Worm (Caenorhabditis elegans): ENCODE results near the gene ssp-34.

ssp-34 gene

ce11 chrIV:10705176-10705575 lies 33.2 kb downstream of the ssp-34 start, which contains the start of gene R102.10:
TSS of gene R102.10 (plus strand) at chrIV:10705476.
- TF ChIP-seq nhr-111 (GFP tag; optimal IDR thresholded peaks at IDR 0.05) = no peak
- no peak for TF ChIP-seq mes-2 (tag; optimal IDR thresholded peaks at IDR 0.05; ENCODE audit: poor library complexity, severe bottlenecking)
- no peak for TF ChIP-seq nhr-102 (tag; optimal IDR thresholded peaks at IDR 0.05)
- TF ChIP-seq mxl-2 (GFP tag; conservative IDR thresholded peaks at IDR 0.05) = no peak
- TF ChIP-seq nhr-11 (tag; optimal IDR thresholded peaks at IDR 0.05) = no peak
- no peak for TF ChIP-seq daf-8 (GFP tag; IDR thresholded peaks at IDR 0.05)

ce11 chrIV:10701866-10702458 lies 36.4 kb downstream of the ssp-34 start:
- TF ChIP-seq nhr-28 (tag; optimal IDR thresholded peaks at IDR 0.05) = peak; percentile 60
- peak; percentile 4 for TF ChIP-seq nhr-48 (tag; optimal IDR thresholded peaks at IDR 0.05)
- TF ChIP-seq mdl-1 (tag; optimal IDR thresholded peaks at IDR 0.05) = peak in 1 of 2 experiments; percentile 55
- TF ChIP-seq aly-2 (tag; optimal IDR thresholded peaks at IDR 0.05) = no peak
- 0 out of 2 replicates have a peak, but pooled peaks have one; percentile 57 for TF ChIP-seq ceh-20 (GFP tag; IDR thresholded peaks at IDR 0.05)
- no peak for TF ChIP-seq ceh-44 (GFP tag; IDR thresholded peaks at IDR 0.05)
- TF ChIP-seq nhr-41 (GFP tag; IDR thresholded peaks at IDR 0.05) = no peak
- peak; percentile 69 for TF ChIP-seq hlh-30 (tag; optimal IDR thresholded peaks at IDR 0.05; ENCODE audit: insufficient read depth)
- TF ChIP-seq unc-62 (GFP tag; optimal IDR thresholded peaks at IDR 0.05 in 1 of 2) = peak in 1 of 2 experiments; percentile 58
- no peak for TF ChIP-seq unc-62 (tag; optimal IDR thresholded peaks at IDR 0.05)
- TF ChIP-seq hlh-11 (tag; optimal IDR thresholded peaks at IDR 0.05) = peak; percentile 62

ce11 chrIV:10699660-10700059 lies 38.7 kb downstream of the ssp-34 start, which contains the start of gene R102.11:
TSS of gene R102.11 (minus strand) at chrIV:10699760.
- no peak for TF ChIP-seq Y48G9A.11 (GFP tag; IDR thresholded peaks at IDR 0.05)
- TF ChIP-seq egl-27 (tag; optimal IDR thresholded peaks at IDR 0.05) = no peak
- no peak for TF ChIP-seq nhr-42 (GFP tag; IDR thresholded peaks at IDR 0.05)
- no peak for TF ChIP-seq tra-1 (GFP tag; IDR thresholded peaks at IDR 0.05)
- no peak for TF ChIP-seq mxl-3 (GFP tag; optimal IDR thresholded peaks at IDR 0.05)
- TF ChIP-seq F44E2.7 (GFP tag; IDR thresholded peaks at IDR 0.05) = no peak
- TF ChIP-seq madf-9 (GFP tag; conservative IDR thresholded peaks at IDR 0.05) = no peak
- no peak for TF ChIP-seq dve-1 (tag; optimal IDR thresholded peaks at IDR 0.05; ENCODE audit: insufficient read depth)
- no peak for TF ChIP-seq ztf-7 (tag; optimal IDR thresholded peaks at IDR 0.05)
- no peak for TF ChIP-seq fkh-10 (GFP tag; optimal IDR thresholded peaks at IDR 0.05)
- TF ChIP-seq ceh-44 (GFP tag; IDR thresholded peaks at IDR 0.05) = no peak
- no peak for TF ChIP-seq F10B5.3 (tag; optimal IDR thresholded peaks at IDR 0.05)
- TF ChIP-seq daf-12 (tag; optimal IDR thresholded peaks at IDR 0.05) = no peak
- TF ChIP-seq lir-3 (tag; optimal IDR thresholded peaks at IDR 0.05) = no peak
- no peak for TF ChIP-seq F37D6.2 (tag; optimal IDR thresholded peaks at IDR 0.05)
- TF ChIP-seq dpl-1 (GFP tag; optimal IDR thresholded peaks at IDR 0.05) = no peak
- no peak for TF ChIP-seq saeg-2 (GFP tag; IDR thresholded peaks at IDR 0.05)
- TF ChIP-seq lin-39 (tag; optimal IDR thresholded peaks at IDR 0.05) = no peak

ce11 chrIV:10699000-10699399 lies 39.4 kb downstream of the ssp-34 start:
- TF ChIP-seq aha-1 (tag) = peak; percentile 86
- no peak for TF ChIP-seq nhr-76 (tag; optimal IDR thresholded peaks at IDR 0.05)
- no peak for TF ChIP-seq F26F4.8 (GFP tag; conservative IDR thresholded peaks at IDR 0.05)
- TF ChIP-seq T20F7.1 (GFP tag; optimal IDR thresholded peaks at IDR 0.05) = peak; percentile 51
- TF ChIP-seq dmd-6 (GFP tag; IDR thresholded peaks at IDR 0.05) = peak; percentile 20; the same call in 1 of the 2 replicates
- peak; percentile 18 for TF ChIP-seq dve-1 (tag; optimal IDR thresholded peaks at IDR 0.05; ENCODE audit: insufficient read depth)

Data from whole organism, L4 larva.